Fruit fly (Drosophila melanogaster) whole organism, prepupa: ENCODE results near the gene Pura.

Experiments used
- CG10631 ChIP-seq: fragments of 200-800 bp; sonication (Bioruptor generic); optimal IDR thresholded peaks from 2 replicates; lab custom pipeline; 2016; ENCODE audit warnings: missing biosample characterization, missing genetic modification characterization
- CG10669 ChIP-seq: fragments of 200-800 bp; sonication (Bioruptor generic); optimal IDR thresholded peaks from 3 replicates; lab custom pipeline; 2018; ENCODE audit warnings: missing biosample characterization, mild to moderate bottlenecking, missing genetic modification characterization, moderate library complexity
- CG11294 ChIP-seq: fragments of 200-800 bp; sonication (Bioruptor generic); IDR thresholded peaks from 2 replicates; pipeline ENCODE4 v1.3.6; 2022; ENCODE audit warnings: missing biosample characterization, missing genetic modification characterization
- CG15336 ChIP-seq: fragments of 200-800 bp; sonication (Bioruptor generic); IDR thresholded peaks from 2 replicates; pipeline ENCODE4 v1.3.6; 2022; ENCODE audit warnings: missing biosample characterization, missing genetic modification characterization
- CG16779 ChIP-seq: fragments of 200-800 bp; sonication (Bioruptor generic); optimal IDR thresholded peaks from 3 replicates; lab custom pipeline; 2017; ENCODE audit warnings: missing biosample characterization, mild to moderate bottlenecking, missing genetic modification characterization
- CG3032 ChIP-seq: fragments of 200-800 bp; optimal IDR thresholded peaks from 2 replicates; lab custom pipeline; 2019; ENCODE audit warnings: missing biosample characterization, mild to moderate bottlenecking, missing genetic modification characterization, moderate library complexity
- CG31627 ChIP-seq: fragments of 200-800 bp; sonication (Bioruptor generic); optimal IDR thresholded peaks from 3 replicates; lab custom pipeline; 2016; ENCODE audit warnings: missing biosample characterization, missing genetic modification characterization
- CG3919 ChIP-seq: fragments of 200-800 bp; sonication (Bioruptor generic); optimal IDR thresholded peaks from 3 replicates; lab custom pipeline; 2016; ENCODE audit warnings: missing biosample characterization, missing genetic modification characterization
- CG4318 ChIP-seq: fragments of 200-800 bp; sonication (Bioruptor generic); optimal IDR thresholded peaks from 3 replicates; lab custom pipeline; 2017; ENCODE audit warnings: missing biosample characterization, mild to moderate bottlenecking, missing genetic modification characterization
- CG6276 ChIP-seq: fragments of 200-800 bp; sonication (Bioruptor generic); optimal IDR thresholded peaks from 2 replicates; lab custom pipeline; 2017; ENCODE audit warnings: missing biosample characterization, mild to moderate bottlenecking, missing genetic modification characterization
- CG6808 ChIP-seq: fragments of 200-800 bp; sonication (Bioruptor generic); optimal IDR thresholded peaks from 3 replicates; lab custom pipeline; 2017; ENCODE audit warnings: missing biosample characterization, missing genetic modification characterization, mild to moderate bottlenecking, moderate library complexity, missing genetic modification reagents
- CG6854 ChIP-seq: fragments of 200-800 bp; sonication (Bioruptor generic); optimal IDR thresholded peaks from 2 replicates; lab custom pipeline; 2017; ENCODE audit warnings: missing biosample characterization, mild to moderate bottlenecking, missing genetic modification characterization
- CG8119 ChIP-seq: fragments of 200-800 bp; sonication (Bioruptor generic); IDR thresholded peaks from 3 replicates; pipeline ENCODE4 v1.3.6; 2022; ENCODE audit warnings: missing biosample characterization, missing genetic modification characterization
- CG8319 ChIP-seq: fragments of 200-800 bp; sonication (Bioruptor generic); optimal IDR thresholded peaks from 3 replicates; lab custom pipeline; 2016; ENCODE audit warnings: missing biosample characterization, missing genetic modification characterization
- CG9139 ChIP-seq: fragments of 200-800 bp; sonication (Bioruptor generic); optimal IDR thresholded peaks from 3 replicates; lab custom pipeline; 2017; ENCODE audit warnings: missing biosample characterization, mild to moderate bottlenecking, missing genetic modification characterization
- Eip78C ChIP-seq: fragments of 200-800 bp; sonication (Bioruptor generic); peaks from one replicate; lab custom pipeline; 2016; ENCODE audit warnings: missing biosample characterization, missing genetic modification characterization
- Eip93F ChIP-seq: fragments of 200-800 bp; sonication (Bioruptor generic); optimal IDR thresholded peaks from 2 replicates; lab custom pipeline; 2016; ENCODE audit warnings: missing biosample characterization, mild to moderate bottlenecking, missing genetic modification characterization
- Ets21C ChIP-seq: fragments of 200-800 bp; sonication (Bioruptor generic); optimal IDR thresholded peaks from 3 replicates; lab custom pipeline; 2016; ENCODE audit warnings: missing biosample characterization, missing genetic modification characterization
- Ets96B ChIP-seq: fragments of 200-800 bp; optimal IDR thresholded peaks from 2 replicates; lab custom pipeline; 2019; ENCODE audit warnings: missing biosample characterization, mild to moderate bottlenecking, missing genetic modification characterization, moderate library complexity
- Gug ChIP-seq: fragments of 200-800 bp; sonication (Bioruptor generic); IDR thresholded peaks from 2 replicates; pipeline ENCODE4 v1.3.6; 2022; ENCODE audit warnings: missing biosample characterization, missing genetic modification characterization
- Hr38 ChIP-seq: sonication (Bioruptor generic); optimal IDR thresholded peaks from 2 replicates; lab custom pipeline; 2016; ENCODE audit warnings: missing biosample characterization, missing genetic modification characterization
- Hr4 ChIP-seq: fragments of 200-800 bp; sonication (Bioruptor generic); optimal IDR thresholded peaks from 3 replicates; lab custom pipeline; 2016; ENCODE audit warnings: missing biosample characterization, missing genetic modification characterization
- Met ChIP-seq: fragments of 200-800 bp; sonication (Bioruptor generic); optimal IDR thresholded peaks from 3 replicates; lab custom pipeline; 2016; ENCODE audit warnings: missing biosample characterization, missing genetic modification characterization
- Smox ChIP-seq: fragments of 200-800 bp; sonication (Bioruptor generic); optimal IDR thresholded peaks from 3 replicates; lab custom pipeline; 2016; ENCODE audit warnings: missing biosample characterization, missing genetic modification characterization
- Sox102F ChIP-seq: fragments of 200-800 bp; sonication (Bioruptor generic); optimal IDR thresholded peaks from 2 replicates; lab custom pipeline; 2016; ENCODE audit warnings: missing biosample characterization, mild to moderate bottlenecking, missing genetic modification characterization
- acj6 ChIP-seq: fragments of 200-800 bp; sonication (Bioruptor generic); optimal IDR thresholded peaks from 3 replicates; lab custom pipeline; 2016; ENCODE audit warnings: missing biosample characterization, missing genetic modification characterization
- dsx ChIP-seq: fragments of 200-800 bp; optimal IDR thresholded peaks from 3 replicates; lab custom pipeline; 2019; ENCODE audit warnings: missing biosample characterization, mild to moderate bottlenecking, missing genetic modification characterization, moderate library complexity; ENCODE audit not compliant: poor library complexity, severe bottlenecking
- eg ChIP-seq: fragments of 200-800 bp; sonication (Bioruptor generic); IDR thresholded peaks from 3 replicates; pipeline ENCODE4 v1.3.6; 2022; ENCODE audit warnings: missing biosample characterization, missing genetic modification characterization
- esn ChIP-seq: fragments of 200-800 bp; sonication (Bioruptor generic); optimal IDR thresholded peaks from 2 replicates; lab custom pipeline; 2016; ENCODE audit warnings: missing biosample characterization, mild to moderate bottlenecking, missing genetic modification characterization, moderate library complexity
- fd85E ChIP-seq: fragments of 200-800 bp; sonication (Bioruptor generic); optimal IDR thresholded peaks from 3 replicates; lab custom pipeline; 2016; ENCODE audit warnings: missing biosample characterization, missing genetic modification characterization
- lz ChIP-seq: fragments of 200-800 bp; sonication (Bioruptor generic); optimal IDR thresholded peaks from 3 replicates; lab custom pipeline; 2016; ENCODE audit warnings: missing biosample characterization, missing genetic modification characterization
- salr ChIP-seq, 2 experiments: fragments of 200-800 bp; sonication (Bioruptor generic); optimal IDR thresholded peaks; 3 replicates each; lab custom pipeline; 2016 to 2018; ENCODE audit warnings: missing biosample characterization in 2 of 2, missing genetic modification characterization in 2 of 2, mild to moderate bottlenecking in 1 of 2
- svp ChIP-seq: fragments of 200-800 bp; sonication (Bioruptor generic); peaks from one replicate; lab custom pipeline; 2016; ENCODE audit warnings: missing biosample characterization, missing genetic modification characterization
- vri ChIP-seq: fragments of 200-800 bp; sonication (Bioruptor generic); optimal IDR thresholded peaks from 3 replicates; lab custom pipeline; 2016; ENCODE audit warnings: missing biosample characterization, mild to moderate bottlenecking, missing genetic modification characterization

Gene Pura

dm6 chr3L:7632540-7633263 lies 39.8 kb downstream of the Pura start (continued):
- TF ChIP-seq fd85E (GFP tag; lab: Kevin White, UChicago), result no peak
- no peak for TF ChIP-seq CG31627 (GFP tag; lab: Kevin White, UChicago)
- TF ChIP-seq CG6276, result peak; percentile 44
- peak; percentile 79 for TF ChIP-seq svp (GFP tag; lab: Kevin White, UChicago)
- peak; percentile 31 for TF ChIP-seq CG16779 (tag; lab: Kevin White, UChicago)
- TF ChIP-seq CG3919 (GFP tag; lab: Kevin White, UChicago), result peak; percentile 49
- TF ChIP-seq Ets96B (tag; lab: Kevin White, UChicago), result peak; percentile 61
- peak; percentile 44 for TF ChIP-seq acj6 (GFP tag; lab: Kevin White, UChicago)
- no peak for TF ChIP-seq vri (GFP tag; lab: Kevin White, UChicago)
- TF ChIP-seq salr (GFP tag; optimal IDR thresholded peaks at IDR 0.05; lab: Kevin White, UChicago), result peak in 1 of 2 experiments; percentile 44
- TF ChIP-seq CG9139, result peak; percentile 3
- TF ChIP-seq CG15336 (GFP tag; lab: Robert Waterston, UW), result peak; percentile 82
- TF ChIP-seq CG8119 (GFP tag; lab: Robert Waterston, UW), result peak; percentile 79
- TF ChIP-seq Eip78C (GFP tag; lab: Kevin White, UChicago), result peak; percentile 87
- no peak for TF ChIP-seq esn (GFP tag; lab: Kevin White, UChicago)
- no peak for TF ChIP-seq Sox102F (GFP tag; lab: Kevin White, UChicago)
- peak; percentile 67 for TF ChIP-seq dsx (GFP tag; lab: Kevin White, UChicago)
- TF ChIP-seq, all 60 proteins: peak for 35

dm6 chr3L:7633619-7634018 lies 40.7 kb downstream of the Pura start:
- no peak for TF ChIP-seq Eip93F (GFP tag; lab: Kevin White, UChicago)
- peak; percentile 92 for TF ChIP-seq svp (GFP tag; lab: Kevin White, UChicago)
- TF ChIP-seq CG9139, result no peak
- TF ChIP-seq vri (GFP tag; lab: Kevin White, UChicago), result no peak
- TF ChIP-seq CG6276, result no peak
- TF ChIP-seq Met (GFP tag; lab: Kevin White, UChicago), result no peak
- no peak for TF ChIP-seq CG3032

- TF ChIP-seq CG6808 (GFP tag; lab: Kevin White, UChicago), result no peak
- peak; percentile 56; the same call in 1 of the 2 replicates for TF ChIP-seq Gug (GFP tag; lab: Robert Waterston, UW)
- TF ChIP-seq, all 60 proteins: peak for 1
These were observed 42.0 kb downstream of the Pura start for dm6 chr3L:7634743-7635469.

dm6 chr3L:7639533-7639932 lies 46.6 kb downstream of the Pura start:
- TF ChIP-seq eg (GFP tag; lab: Robert Waterston, UW), result no peak
- TF ChIP-seq Eip78C (GFP tag; lab: Kevin White, UChicago), result peak; percentile 28

- TF ChIP-seq fd85E (GFP tag; lab: Kevin White, UChicago), result no peak
- TF ChIP-seq Hr38 (GFP tag; lab: Kevin White, UChicago), result no peak
- TF ChIP-seq CG10631 (GFP tag; lab: Kevin White, UChicago), result no peak
- TF ChIP-seq Ets21C (GFP tag; lab: Kevin White, UChicago), result no peak
- no peak for TF ChIP-seq Hr4 (GFP tag; lab: Kevin White, UChicago)
- no peak for TF ChIP-seq lz (GFP tag; lab: Kevin White, UChicago)
- no peak for TF ChIP-seq CG6854 (GFP tag; lab: Kevin White, UChicago)
- TF ChIP-seq Smox, result no peak
- no peak for TF ChIP-seq CG10669
- no peak for TF ChIP-seq CG9139
- TF ChIP-seq Met (GFP tag; lab: Kevin White, UChicago), result no peak
- no peak for TF ChIP-seq CG15336 (GFP tag; lab: Robert Waterston, UW)
- no peak for TF ChIP-seq salr (GFP tag; optimal IDR thresholded peaks at IDR 0.05; lab: Kevin White, UChicago)
- no peak for TF ChIP-seq esn (GFP tag; lab: Kevin White, UChicago)
- TF ChIP-seq Ets96B (tag; lab: Kevin White, UChicago), result no peak
- no peak for TF ChIP-seq CG4318
- no peak for TF ChIP-seq CG11294 (GFP tag; lab: Robert Waterston, UW)
- no peak for TF ChIP-seq acj6 (GFP tag; lab: Kevin White, UChicago)
- TF ChIP-seq Eip93F (GFP tag; lab: Kevin White, UChicago), result no peak
- TF ChIP-seq CG8319 (GFP tag; lab: Kevin White, UChicago), result no peak
- TF ChIP-seq, all 60 proteins: peak for 0
These were observed 47.4 kb downstream of the Pura start, which contains the start of gene Urm1 for dm6 chr3L:7640297-7640696. Gene Urm1 (minus strand): TSS chr3L:7640446.
